Fruit fly (Drosophila melanogaster): ENCODE results near the gene CG44001.

dm6 chr2L:5042076-5042475 is 994 bp upstream of the CG44001 start:
- TF ChIP-seq pan (optimal IDR thresholded peaks at IDR 0.05) (no peak), psq (optimal IDR thresholded peaks at IDR 0.05) (no peak), usp (GFP tag; optimal IDR thresholded peaks at IDR 0.05) (no peak), Dll (optimal IDR thresholded peaks at IDR 0.05) (no peak)
